Worm (Caenorhabditis elegans) whole organism, L1 larva: ENCODE measurements around the gene M02B1.4.

Source experiments
- aha-1 ChIP-seq: fragments of 150-350 bp; optimal IDR thresholded peaks from 2 replicates; lab custom pipeline; 2014; ENCODE audit warnings: missing biosample characterization, missing genetic modification characterization
- egl-27 ChIP-seq, 2 experiments: fragments of 150-350 bp in 1 of 2; sonication (generic microtip); optimal IDR thresholded peaks; 3 replicates each; lab custom pipeline; 2017 to 2018; ENCODE audit warnings: missing biosample characterization in 2 of 2, missing genetic modification characterization in 2 of 2, missing genetic modification reagents in 2 of 2
- elt-2 ChIP-seq: sonication (generic microtip); optimal IDR thresholded peaks from 2 replicates; lab custom pipeline; 2016; ENCODE audit warnings: missing genetic modification characterization, mild to moderate bottlenecking, inconsistent platforms, missing compliant biosample characterization, missing genetic modification reagents
- jun-1 ChIP-seq: fragments of 150-350 bp; optimal IDR thresholded peaks from 2 replicates; lab custom pipeline; 2014; ENCODE audit warnings: missing biosample characterization, missing genetic modification reagents, missing genetic modification characterization
- rnt-1 ChIP-seq: sonication (generic microtip); optimal IDR thresholded peaks from 2 replicates; lab custom pipeline; 2016; ENCODE audit warnings: mild to moderate bottlenecking, missing genetic modification characterization, moderate library complexity, missing compliant biosample characterization
- ztf-11 ChIP-seq, 2 experiments: sonication (generic microtip); optimal IDR thresholded peaks; 2 replicates each; lab custom pipeline; 2016 to 2017; ENCODE audit warnings: missing genetic modification characterization in 2 of 2, missing biosample characterization in 1 of 2, missing compliant biosample characterization in 1 of 2

- TF ChIP-seq jun-1 (tag; lab: Kevin White, UChicago) (no peak), egl-27 (tag; optimal IDR thresholded peaks at IDR 0.05; lab: Kevin White, UChicago) (no peak), ztf-11 (tag; optimal IDR thresholded peaks at IDR 0.05; lab: Kevin White, UChicago) (no peak), rnt-1 (tag; lab: Kevin White, UChicago) (no peak), aha-1 (tag; lab: Kevin White, UChicago) (no peak), elt-2 (tag; lab: Kevin White, UChicago) (no peak)
Measured at ce11 chrIV:12849030-12849560, 24.0 kb upstream of the M02B1.4 start, which contains the start of gene srf-3.
